Worm (Caenorhabditis elegans): ENCODE results near the gene F12A10.9.

The F12A10.9 gene

ce11 chrII:5487844-5488243, 10.6 kb upstream of the F12A10.9 start, which contains the start of gene nep-5:
Gene nep-5 (plus strand): TSS chrII:5488144.
- TF ChIP-seq ceh-43 (GFP tag; optimal IDR thresholded peaks at IDR 0.05) (no peak), nhr-76 (tag; optimal IDR thresholded peaks at IDR 0.05) (no peak), blmp-1 (tag; optimal IDR thresholded peaks at IDR 0.05) (no peak), mls-2 (tag; optimal IDR thresholded peaks at IDR 0.05) (no peak), ceh-83 (GFP tag; optimal IDR thresholded peaks at IDR 0.05) (no peak), sem-2 (GFP tag; optimal IDR thresholded peaks at IDR 0.05) (no peak), pha-4 (tag; optimal IDR thresholded peaks at IDR 0.05) (no peak), tbx-8 (GFP tag; optimal IDR thresholded peaks at IDR 0.05) (no peak), unc-120 (tag; optimal IDR thresholded peaks at IDR 0.05; ENCODE audit: poor library complexity, severe bottlenecking) (no peak), elt-1 (tag; optimal IDR thresholded peaks at IDR 0.05; ENCODE audit: borderline replicate concordance, insufficient read depth) (no peak), ztf-11 (tag; optimal IDR thresholded peaks at IDR 0.05) (no peak), ham-2 (GFP tag; optimal IDR thresholded peaks at IDR 0.05) (no peak), nhr-28 (tag; optimal IDR thresholded peaks at IDR 0.05) (no peak), drap-1 (GFP tag; optimal IDR thresholded peaks at IDR 0.05) (no peak), unc-39 (tag; optimal IDR thresholded peaks at IDR 0.05) (no peak), snpc-4 (tag; optimal IDR thresholded peaks at IDR 0.05) (no peak)

ce11 chrII:5494405-5494804, 4.1 kb upstream of the F12A10.9 start, which contains the start of gene F12A10.6:
Gene F12A10.6 (minus strand): TSS chrII:5494505.
- TF ChIP-seq elt-3 (tag; optimal IDR thresholded peaks at IDR 0.05), result no peak
- TF ChIP-seq mab-5 (tag; optimal IDR thresholded peaks at IDR 0.05), result no peak
- no peak for TF ChIP-seq lin-13 (tag; optimal IDR thresholded peaks at IDR 0.05)
- TF ChIP-seq pha-4 (tag; optimal IDR thresholded peaks at IDR 0.05), result no peak
- no peak for TF ChIP-seq ham-2 (GFP tag; optimal IDR thresholded peaks at IDR 0.05)
- no peak for TF ChIP-seq ces-1 (GFP tag; optimal IDR thresholded peaks at IDR 0.05)
- TF ChIP-seq ceh-83 (GFP tag; optimal IDR thresholded peaks at IDR 0.05), result no peak
- TF ChIP-seq mep-1 (tag; optimal IDR thresholded peaks at IDR 0.05), result no peak
- no peak for TF ChIP-seq lin-32 (GFP tag; optimal IDR thresholded peaks at IDR 0.05)
- no peak for TF ChIP-seq nhr-237 (tag; optimal IDR thresholded peaks at IDR 0.05)
- no peak for TF ChIP-seq nhr-2 (tag; optimal IDR thresholded peaks at IDR 0.05)
- TF ChIP-seq nhr-76 (tag; optimal IDR thresholded peaks at IDR 0.05), result no peak
- TF ChIP-seq bed-3 (GFP tag; optimal IDR thresholded peaks at IDR 0.05), result no peak
- no peak for TF ChIP-seq ceh-39 (tag; optimal IDR thresholded peaks at IDR 0.05)
- TF ChIP-seq nhr-12 (tag; optimal IDR thresholded peaks at IDR 0.05), result no peak
- TF ChIP-seq unc-39 (tag; optimal IDR thresholded peaks at IDR 0.05), result no peak
- TF ChIP-seq unc-120 (tag; optimal IDR thresholded peaks at IDR 0.05; ENCODE audit: poor library complexity, severe bottlenecking), result no peak
- TF ChIP-seq snpc-4 (tag; optimal IDR thresholded peaks at IDR 0.05), result no peak
- no peak for TF ChIP-seq nhr-28 (tag; optimal IDR thresholded peaks at IDR 0.05)
- TF ChIP-seq tbx-8 (GFP tag; optimal IDR thresholded peaks at IDR 0.05), result no peak

ce11 chrII:5496375-5496774, 2.1 kb upstream of the F12A10.9 start, which contains the start of gene F12A10.1:
Gene F12A10.1 (plus strand): TSS chrII:5496540.
- no peak for TF ChIP-seq nhr-2 (tag; optimal IDR thresholded peaks at IDR 0.05)

- no peak for TF ChIP-seq unc-39 (tag; optimal IDR thresholded peaks at IDR 0.05)
- no peak for TF ChIP-seq flh-1 (GFP tag; optimal IDR thresholded peaks at IDR 0.05)
- no peak for TF ChIP-seq mls-2 (tag; optimal IDR thresholded peaks at IDR 0.05)
- no peak for TF ChIP-seq mep-1 (tag; optimal IDR thresholded peaks at IDR 0.05)
- TF ChIP-seq ham-2 (GFP tag; optimal IDR thresholded peaks at IDR 0.05), result no peak
- no peak for TF ChIP-seq lin-32 (GFP tag; optimal IDR thresholded peaks at IDR 0.05)
- TF ChIP-seq elt-1 (tag; optimal IDR thresholded peaks at IDR 0.05; ENCODE audit: borderline replicate concordance, insufficient read depth), result no peak
Measured at ce11 chrII:5497541-5497940, 948 bp upstream of the F12A10.9 start.

- TF ChIP-seq unc-62 (GFP tag; optimal IDR thresholded peaks at IDR 0.05) (no peak), nhr-28 (tag; optimal IDR thresholded peaks at IDR 0.05) (no peak), mep-1 (tag; optimal IDR thresholded peaks at IDR 0.05) (no peak), nhr-2 (tag; optimal IDR thresholded peaks at IDR 0.05) (no peak), tbx-8 (GFP tag; optimal IDR thresholded peaks at IDR 0.05) (no peak), nhr-76 (tag; optimal IDR thresholded peaks at IDR 0.05) (no peak), nhr-12 (tag; optimal IDR thresholded peaks at IDR 0.05) (no peak), mls-2 (tag; optimal IDR thresholded peaks at IDR 0.05) (no peak), ces-1 (GFP tag; optimal IDR thresholded peaks at IDR 0.05) (no peak), elt-3 (tag; optimal IDR thresholded peaks at IDR 0.05) (no peak), snpc-4 (tag; optimal IDR thresholded peaks at IDR 0.05) (no peak), sem-2 (GFP tag; optimal IDR thresholded peaks at IDR 0.05) (no peak), unc-39 (tag; optimal IDR thresholded peaks at IDR 0.05) (no peak)
Measured at ce11 chrII:5500470-5500869, 2.0 kb downstream of the F12A10.9 start, which contains the start of gene fzy-1. Gene fzy-1 (plus strand): TSS chrII:5500770.

Measured in whole organism, mixed stage, embryonic.